Worm (Caenorhabditis elegans): ENCODE data around the gene C51E3.10.

- TF ChIP-seq jun-1 (tag; optimal IDR thresholded peaks at IDR 0.05): no peak
- no peak for TF ChIP-seq unc-62 (GFP tag; optimal IDR thresholded peaks at IDR 0.05)
- no peak for TF ChIP-seq nhr-77 (tag; optimal IDR thresholded peaks at IDR 0.05)
- TF ChIP-seq egl-27 (tag; optimal IDR thresholded peaks at IDR 0.05): no peak
- TF ChIP-seq nhr-76 (tag; optimal IDR thresholded peaks at IDR 0.05): no peak
- no peak for TF ChIP-seq ama-1 (optimal IDR thresholded peaks at IDR 0.05)
- no peak for TF ChIP-seq egl-5 (tag; optimal IDR thresholded peaks at IDR 0.05)
- no peak for TF ChIP-seq lsy-12 (tag; optimal IDR thresholded peaks at IDR 0.05)
- TF ChIP-seq fos-1 (tag; optimal IDR thresholded peaks at IDR 0.05): no peak
- TF ChIP-seq nhr-12 (tag; optimal IDR thresholded peaks at IDR 0.05): no peak
- TF ChIP-seq R02D3.7 (tag; optimal IDR thresholded peaks at IDR 0.05): no peak
- no peak for TF ChIP-seq ztf-4 (tag; optimal IDR thresholded peaks at IDR 0.05)
These were observed 8.7 kb downstream of the C51E3.10 start, which contains the start of gene srsx-28 for ce11 chrV:10152278-10152677.
